Fruit fly (Drosophila melanogaster) whole organism, embryonic: ENCODE data around the gene TFAM.
A peak's percentile ranks its signal among the peaks of the same experiment; 100 is the strongest.

Source experiments
- B-H2 ChIP-seq: fragments of 200-800 bp; sonication (Bioruptor generic); optimal IDR thresholded peaks from 2 replicates; lab custom pipeline; 2018; ENCODE audit warnings: missing biosample characterization, mild to moderate bottlenecking, missing genetic modification characterization
- CG10366 ChIP-seq: fragments of 200-800 bp; sonication (Bioruptor generic); IDR thresholded peaks from 2 replicates; pipeline ENCODE4 v1.3.6; 2022; ENCODE audit warnings: missing biosample characterization, missing genetic modification characterization
- CG15269 ChIP-seq: fragments of 200-800 bp; sonication (Bioruptor generic); optimal IDR thresholded peaks from 2 replicates; lab custom pipeline; 2018; ENCODE audit warnings: missing biosample characterization, mild to moderate bottlenecking, missing genetic modification characterization, moderate library complexity
- CG18262 ChIP-seq: fragments of 200-800 bp; optimal IDR thresholded peaks from 3 replicates; lab custom pipeline; 2019; ENCODE audit warnings: missing biosample characterization, mild to moderate bottlenecking, missing genetic modification characterization, moderate library complexity
- CG18476 ChIP-seq: fragments of 200-800 bp; sonication (Bioruptor generic); optimal IDR thresholded peaks from 2 replicates; lab custom pipeline; 2016; ENCODE audit warnings: missing biosample characterization, mild to moderate bottlenecking, missing genetic modification characterization
- CG18619 ChIP-seq: fragments of 200-800 bp; sonication (Bioruptor generic); optimal IDR thresholded peaks from 3 replicates; lab custom pipeline; 2017; ENCODE audit warnings: missing biosample characterization, mild to moderate bottlenecking, missing genetic modification characterization
- CG2678 ChIP-seq: fragments of 200-800 bp; sonication (Bioruptor generic); optimal IDR thresholded peaks from 3 replicates; lab custom pipeline; 2019; ENCODE audit warnings: missing biosample characterization, mild to moderate bottlenecking, missing genetic modification characterization, moderate library complexity
- CG30403 ChIP-seq: fragments of 200-800 bp; sonication (Bioruptor generic); optimal IDR thresholded peaks from 3 replicates; lab custom pipeline; 2016; ENCODE audit warnings: missing biosample characterization, missing genetic modification characterization
- CG3281 ChIP-seq: fragments of 200-800 bp; sonication (Bioruptor generic); optimal IDR thresholded peaks from 3 replicates; lab custom pipeline; 2017; ENCODE audit warnings: missing biosample characterization, mild to moderate bottlenecking, missing genetic modification characterization
- CG3407 ChIP-seq: fragments of 200-800 bp; sonication (Bioruptor generic); optimal IDR thresholded peaks from 2 replicates; lab custom pipeline; 2018; ENCODE audit warnings: missing biosample characterization, mild to moderate bottlenecking, missing genetic modification characterization
- CG4328 ChIP-seq: fragments of 200-800 bp; sonication (Bioruptor generic); optimal IDR thresholded peaks from 3 replicates; lab custom pipeline; 2017; ENCODE audit warnings: missing biosample characterization, missing genetic modification reagents, missing genetic modification characterization
- CG4617 ChIP-seq: fragments of 200-800 bp; sonication (Bioruptor generic); optimal IDR thresholded peaks from 3 replicates; lab custom pipeline; 2016; ENCODE audit warnings: missing biosample characterization, missing genetic modification characterization, borderline replicate concordance
- CG5180 ChIP-seq: fragments of 200-800 bp; sonication (Bioruptor generic); optimal IDR thresholded peaks from 3 replicates; lab custom pipeline; 2017; ENCODE audit warnings: missing biosample characterization, missing genetic modification characterization, mild to moderate bottlenecking, moderate library complexity, missing genetic modification reagents
- CG6683 ChIP-seq: fragments of 200-800 bp; sonication (Bioruptor generic); optimal IDR thresholded peaks from 2 replicates; lab custom pipeline; 2017; ENCODE audit warnings: missing biosample characterization, mild to moderate bottlenecking, missing genetic modification characterization, missing genetic modification reagents
- CG6689 ChIP-seq: fragments of 200-800 bp; sonication (Bioruptor generic); IDR thresholded peaks from 2 replicates; pipeline ENCODE4 v1.3.6; 2022; ENCODE audit warnings: missing biosample characterization, missing genetic modification characterization
- CG6765 ChIP-seq: fragments of 200-800 bp; sonication (Bioruptor generic); optimal IDR thresholded peaks from 3 replicates; lab custom pipeline; 2017; ENCODE audit warnings: missing biosample characterization, mild to moderate bottlenecking, missing genetic modification characterization
- CG7963 ChIP-seq: fragments of 200-800 bp; sonication (Bioruptor generic); IDR thresholded peaks from 3 replicates; pipeline ENCODE4 v1.3.6; 2022; ENCODE audit warnings: missing biosample characterization, missing genetic modification characterization; ENCODE audit not compliant: partially characterized antibody
- CG8388 ChIP-seq: fragments of 200-800 bp; sonication (Bioruptor generic); optimal IDR thresholded peaks from 2 replicates; lab custom pipeline; 2019; ENCODE audit warnings: missing biosample characterization, mild to moderate bottlenecking, missing genetic modification characterization, moderate library complexity
- CG9215 ChIP-seq: fragments of 200-800 bp; sonication (Bioruptor generic); IDR thresholded peaks from 2 replicates; pipeline ENCODE4 v1.3.6; 2022; ENCODE audit warnings: missing biosample characterization, missing genetic modification characterization
- H15 ChIP-seq: fragments of 200-800 bp; sonication (Bioruptor generic); IDR thresholded peaks from 3 replicates; pipeline ENCODE4 v1.3.6; 2022; ENCODE audit warnings: missing biosample characterization, missing genetic modification characterization
- Hey ChIP-seq: fragments of 200-800 bp; sonication (Bioruptor generic); optimal IDR thresholded peaks from 3 replicates; lab custom pipeline; 2018; ENCODE audit warnings: missing biosample characterization, mild to moderate bottlenecking, missing genetic modification characterization
- Hr51 ChIP-seq, 2 experiments: fragments of 200-800 bp; sonication (Bioruptor generic); optimal IDR thresholded peaks; 2 replicates in 1 of 2; 3 replicates in 1 of 2; lab custom pipeline; 2016 to 2018; ENCODE audit warnings: missing biosample characterization in 2 of 2, missing genetic modification characterization in 2 of 2, mild to moderate bottlenecking in 1 of 2, moderate library complexity in 1 of 2
- NC2β ChIP-seq: fragments of 200-800 bp; sonication (Bioruptor generic); optimal IDR thresholded peaks from 2 replicates; lab custom pipeline; 2016; ENCODE audit warnings: missing biosample characterization, missing genetic modification characterization
- Nf-YA ChIP-seq: fragments of 200-800 bp; sonication (Bioruptor generic); IDR thresholded peaks from 2 replicates; pipeline ENCODE4 v1.3.6; 2022; ENCODE audit warnings: missing biosample characterization, missing genetic modification characterization
- Oli ChIP-seq: fragments of 200-800 bp; sonication (Bioruptor generic); optimal IDR thresholded peaks from 2 replicates; lab custom pipeline; 2018; ENCODE audit warnings: missing biosample characterization, mild to moderate bottlenecking, missing genetic modification characterization, moderate library complexity
- Opbp ChIP-seq: fragments of 200-800 bp; sonication (Bioruptor generic); IDR thresholded peaks from 3 replicates; pipeline ENCODE4 v1.3.6; 2022; ENCODE audit warnings: missing biosample characterization, missing genetic modification characterization; ENCODE audit not compliant: partially characterized antibody
- Rfx ChIP-seq: fragments of 200-800 bp; sonication (Bioruptor generic); IDR thresholded peaks from 2 replicates; pipeline ENCODE4 v1.3.6; 2022; ENCODE audit warnings: missing biosample characterization, missing genetic modification characterization
- cg ChIP-seq: fragments of 200-800 bp; sonication (Bioruptor generic); optimal IDR thresholded peaks from 3 replicates; lab custom pipeline; 2019; ENCODE audit warnings: missing biosample characterization, mild to moderate bottlenecking, missing genetic modification characterization, moderate library complexity
- chinmo ChIP-seq: fragments of 200-800 bp; sonication (Bioruptor generic); IDR thresholded peaks from 4 replicates; pipeline ENCODE4 v1.3.6; 2022; ENCODE audit warnings: missing biosample characterization, missing genetic modification characterization; ENCODE audit not compliant: partially characterized antibody
- chm ChIP-seq: fragments of 200-800 bp; sonication (Bioruptor generic); IDR thresholded peaks from 2 replicates; pipeline ENCODE4 v1.3.6; 2022; ENCODE audit warnings: missing biosample characterization, missing genetic modification characterization
- dysf ChIP-seq: fragments of 200-800 bp; sonication (Bioruptor generic); IDR thresholded peaks from 3 replicates; pipeline ENCODE4 v1.3.6; 2022; ENCODE audit warnings: missing biosample characterization, missing genetic modification characterization
- eve ChIP-seq, 2 experiments: fragments of >200 bp; optimal IDR thresholded peaks; 2 replicates each; lab custom pipeline; 2017; ENCODE audit warnings: missing biosample characterization in 2 of 2, missing genetic modification characterization in 2 of 2
- ftz-f1 ChIP-seq: fragments of 200-800 bp; sonication (Bioruptor generic); optimal IDR thresholded peaks from 2 replicates; lab custom pipeline; 2016; ENCODE audit warnings: missing biosample characterization, missing genetic modification characterization
- gem ChIP-seq: fragments of 200-800 bp; sonication (Bioruptor generic); optimal IDR thresholded peaks from 2 replicates; lab custom pipeline; 2019; ENCODE audit warnings: missing biosample characterization, mild to moderate bottlenecking, missing genetic modification characterization, moderate library complexity
- gro ChIP-seq: fragments of 200-800 bp; sonication (Bioruptor generic); optimal IDR thresholded peaks from 2 replicates; lab custom pipeline; 2016; ENCODE audit warnings: missing biosample characterization, missing genetic modification characterization
- insv ChIP-seq, 2 experiments: fragments of 200-800 bp; sonication (Bioruptor generic); optimal IDR thresholded peaks; 3 replicates each; lab custom pipeline; 2016 to 2018; ENCODE audit warnings: missing biosample characterization in 2 of 2, missing genetic modification characterization in 2 of 2
- lilli ChIP-seq: fragments of 200-800 bp; sonication (Bioruptor generic); optimal IDR thresholded peaks from 3 replicates; lab custom pipeline; 2016; ENCODE audit warnings: missing biosample characterization, missing genetic modification characterization
- odd ChIP-seq: fragments of 200-800 bp; sonication (Bioruptor generic); optimal IDR thresholded peaks from 2 replicates; lab custom pipeline; 2017; ENCODE audit warnings: missing biosample characterization, mild to moderate bottlenecking, missing genetic modification characterization
- peb ChIP-seq: fragments of 200-800 bp; sonication (Bioruptor generic); IDR thresholded peaks from 2 replicates; pipeline ENCODE4 v1.3.6; 2022; ENCODE audit warnings: missing biosample characterization, missing genetic modification characterization
- pita ChIP-seq: fragments of 200-800 bp; sonication (Bioruptor generic); optimal IDR thresholded peaks from 2 replicates; lab custom pipeline; 2017; ENCODE audit warnings: missing biosample characterization, mild to moderate bottlenecking, missing genetic modification characterization
- row ChIP-seq: fragments of 200-800 bp; sonication (Bioruptor generic); IDR thresholded peaks from 3 replicates; pipeline ENCODE4 v1.3.6; 2022; ENCODE audit warnings: missing biosample characterization, missing genetic modification characterization
- sob ChIP-seq: fragments of 200-800 bp; sonication (Bioruptor generic); IDR thresholded peaks from 2 replicates; pipeline ENCODE4 v1.3.6; 2022; ENCODE audit warnings: missing biosample characterization, missing genetic modification characterization
- sr ChIP-seq: fragments of 200-800 bp; sonication (Bioruptor generic); IDR thresholded peaks from 3 replicates; pipeline ENCODE4 v1.3.6; 2022; ENCODE audit warnings: missing biosample characterization, missing genetic modification characterization
- tin ChIP-seq: fragments of 200-800 bp; sonication (Bioruptor generic); optimal IDR thresholded peaks from 3 replicates; lab custom pipeline; 2016; ENCODE audit warnings: missing biosample characterization, missing genetic modification characterization
- trem ChIP-seq: fragments of 200-800 bp; optimal IDR thresholded peaks from 3 replicates; lab custom pipeline; 2019; ENCODE audit warnings: missing biosample characterization, mild to moderate bottlenecking, missing genetic modification characterization, moderate library complexity
- usp ChIP-seq: fragments of >200 bp; optimal IDR thresholded peaks from 2 replicates; lab custom pipeline; 2017; ENCODE audit warnings: missing biosample characterization, missing genetic modification characterization
- wor ChIP-seq: fragments of 200-800 bp; sonication (Bioruptor generic); IDR thresholded peaks from 2 replicates; pipeline ENCODE4 v1.3.6; 2022; ENCODE audit warnings: missing biosample characterization, missing genetic modification characterization
- zfh2 ChIP-seq: fragments of 200-800 bp; sonication (Bioruptor generic); optimal IDR thresholded peaks from 2 replicates; lab custom pipeline; 2016; ENCODE audit warnings: missing biosample characterization, missing genetic modification characterization

Gene TFAM

dm6 chr3R:20546662-20547620 is 29.9 kb downstream of the TFAM start (continued):
- TF ChIP-seq CG6765 (GFP tag; lab: Kevin White, UChicago) (no peak), CG9215 (no peak), CG18262 (no peak), insv (GFP tag; optimal IDR thresholded peaks at IDR 0.05; lab: Kevin White, UChicago) (no peak), wor (GFP tag; lab: Robert Waterston, UW) (no peak), usp (no peak), CG6683 (GFP tag; lab: Kevin White, UChicago) (no peak), NC2β (GFP tag; lab: Kevin White, UChicago) (no peak), CG8388 (no peak), lilli (GFP tag; lab: Kevin White, UChicago) (peak; percentile 17), Opbp (GFP tag; lab: Robert Waterston, UW) (no peak), CG4617 (GFP tag; lab: Kevin White, UChicago) (no peak), Hey (tag; lab: Kevin White, UChicago) (no peak), odd (no peak), trem (tag; lab: Kevin White, UChicago) (no peak), CG4328 (no peak), sob (GFP tag; lab: Robert Waterston, UW) (0 out of 2 replicates have a peak, but pooled peaks have one; percentile 7), gem (tag; lab: Kevin White, UChicago) (peak; percentile 36), CG10366 (GFP tag; lab: Robert Waterston, UW) (no peak), chinmo (GFP tag; lab: Robert Waterston, UW) (0 out of 4 replicates have a peak, but pooled peaks have one; percentile 74), sr (peak; percentile 78; the same call in 2 of the 3 replicates), CG3281 (GFP tag; lab: Kevin White, UChicago) (peak; percentile 15), CG15269 (tag; lab: Kevin White, UChicago) (no peak), row (peak; percentile 32; the same call in 1 of the 3 replicates), eve (GFP tag; optimal IDR thresholded peaks at IDR 0.05; lab: Kevin White, UChicago) (peak in 1 of 2 experiments; percentile 27), tin (GFP tag; lab: Kevin White, UChicago) (no peak), pita (GFP tag; lab: Kevin White, UChicago) (no peak), CG18619 (peak; percentile 30), dysf (GFP tag; lab: Robert Waterston, UW) (no peak), CG7963 (GFP tag; lab: Robert Waterston, UW) (no peak), Nf-YA (GFP tag; lab: Robert Waterston, UW) (no peak), ftz-f1 (GFP tag; lab: Kevin White, UChicago) (no peak), Rfx (GFP tag; lab: Robert Waterston, UW) (no peak), cg (no peak), CG5180 (GFP tag; lab: Kevin White, UChicago) (peak; percentile 33), CG30403 (GFP tag; lab: Kevin White, UChicago) (no peak), B-H2 (no peak), gro (no peak), H15 (GFP tag; lab: Robert Waterston, UW) (no peak), CG2678 (peak; percentile 4), CG3407 (GFP tag; lab: Kevin White, UChicago) (no peak), Hr51 (GFP tag; optimal IDR thresholded peaks at IDR 0.05; lab: Kevin White, UChicago) (no peak), chm (no peak), CG18476 (GFP tag; lab: Kevin White, UChicago) (no peak), peb (GFP tag; lab: Robert Waterston, UW) (no peak), Oli (tag; lab: Kevin White, UChicago) (no peak), zfh2 (GFP tag; lab: Kevin White, UChicago) (no peak), CG6689 (no peak)
